Fruit fly (Drosophila melanogaster) whole organism, adult: Measurements from ENCODE around the gene Dph5.

Experiments used
- CG11617 ChIP-seq: fragments of 200-800 bp; sonication (Bioruptor generic); optimal IDR thresholded peaks from 2 replicates; lab custom pipeline; 2017; ENCODE audit warnings: mild to moderate bottlenecking, missing biosample characterization, missing genetic modification reagents, missing genetic modification characterization
- CG12768 ChIP-seq: fragments of 200-800 bp; sonication (Bioruptor generic); optimal IDR thresholded peaks from 2 replicates; lab custom pipeline; 2017; ENCODE audit warnings: missing biosample characterization, missing genetic modification characterization, mild to moderate bottlenecking, moderate library complexity, missing genetic modification reagents
- CG14711 ChIP-seq: fragments of 200-800 bp; sonication (Bioruptor generic); optimal IDR thresholded peaks from 2 replicates; lab custom pipeline; 2018; ENCODE audit warnings: missing biosample characterization, mild to moderate bottlenecking, missing genetic modification characterization, moderate library complexity
- CG1620 ChIP-seq: fragments of 200-800 bp; sonication (Bioruptor generic); optimal IDR thresholded peaks from 2 replicates; lab custom pipeline; 2016; ENCODE audit warnings: missing biosample characterization, missing genetic modification characterization
- CG33017 ChIP-seq: fragments of 200-800 bp; sonication (Bioruptor generic); optimal IDR thresholded peaks from 2 replicates; lab custom pipeline; 2018; ENCODE audit warnings: missing biosample characterization, mild to moderate bottlenecking, missing genetic modification characterization, moderate library complexity
- CG5204 ChIP-seq: fragments of 200-800 bp; sonication (Bioruptor generic); optimal IDR thresholded peaks from 2 replicates; lab custom pipeline; 2016; ENCODE audit warnings: missing biosample characterization, missing genetic modification characterization
- CG7045 ChIP-seq: fragments of 200-800 bp; sonication (Bioruptor generic); optimal IDR thresholded peaks from 2 replicates; lab custom pipeline; 2017; ENCODE audit warnings: missing biosample characterization, mild to moderate bottlenecking, missing genetic modification characterization
- CG7101 ChIP-seq: fragments of 200-800 bp; sonication (Bioruptor generic); optimal IDR thresholded peaks from 2 replicates; lab custom pipeline; 2018; ENCODE audit warnings: missing biosample characterization, mild to moderate bottlenecking, missing genetic modification characterization, moderate library complexity
- Clk ChIP-seq: fragments of 200-800 bp; sonication (Bioruptor generic); optimal IDR thresholded peaks from 2 replicates; lab custom pipeline; 2017; ENCODE audit warnings: missing biosample characterization, missing genetic modification characterization
- Crg-1 ChIP-seq: fragments of 200-800 bp; sonication (Bioruptor generic); optimal IDR thresholded peaks from 2 replicates; lab custom pipeline; 2016; ENCODE audit warnings: missing biosample characterization, missing genetic modification characterization
- Hr96 ChIP-seq: fragments of 200-800 bp; sonication (Bioruptor generic); optimal IDR thresholded peaks from 2 replicates; lab custom pipeline; 2016; ENCODE audit warnings: missing biosample characterization, missing genetic modification characterization
- Mnt ChIP-seq: fragments of 200-800 bp; sonication (Bioruptor generic); optimal IDR thresholded peaks from 2 replicates; lab custom pipeline; 2016; ENCODE audit warnings: missing biosample characterization, mild to moderate bottlenecking, missing genetic modification characterization
- bab1 ChIP-seq: fragments of 200-800 bp; sonication (Bioruptor generic); optimal IDR thresholded peaks from 3 replicates; lab custom pipeline; 2019; ENCODE audit warnings: missing biosample characterization, mild to moderate bottlenecking, missing genetic modification characterization, moderate library complexity
- cic ChIP-seq: fragments of 200-800 bp; sonication (Bioruptor generic); optimal IDR thresholded peaks from 2 replicates; lab custom pipeline; 2017; ENCODE audit warnings: missing biosample characterization, mild to moderate bottlenecking, missing genetic modification characterization, moderate library complexity
- cnc ChIP-seq, 2 experiments: fragments of >200 bp; optimal IDR thresholded peaks; 2 replicates each; lab custom pipeline; 2017
- kay ChIP-seq: fragments of 200-800 bp; sonication (Bioruptor generic); peaks from one replicate; lab custom pipeline; 2016; ENCODE audit warnings: missing biosample characterization, missing genetic modification characterization, borderline replicate concordance
- ovo ChIP-seq: fragments of 200-800 bp; sonication (Bioruptor generic); optimal IDR thresholded peaks from 2 replicates; lab custom pipeline; 2016; ENCODE audit warnings: missing biosample characterization, missing genetic modification characterization
- pad ChIP-seq: fragments of 200-800 bp; sonication (Bioruptor generic); optimal IDR thresholded peaks from 3 replicates; lab custom pipeline; 2017; ENCODE audit warnings: missing biosample characterization, missing genetic modification characterization, mild to moderate bottlenecking, moderate library complexity, missing genetic modification reagents
- tj ChIP-seq: fragments of 200-800 bp; sonication (Bioruptor generic); optimal IDR thresholded peaks from 3 replicates; lab custom pipeline; 2017; ENCODE audit warnings: missing biosample characterization, mild to moderate bottlenecking, missing genetic modification characterization, moderate library complexity
- toe ChIP-seq: fragments of 200-800 bp; sonication (Bioruptor generic); optimal IDR thresholded peaks from 2 replicates; lab custom pipeline; 2016; ENCODE audit warnings: missing biosample characterization, missing genetic modification characterization

The Dph5 gene

dm6 chr3R:22562502-22562901, 20.5 kb downstream of the Dph5 start, which contains the start of gene sit:
Gene sit, minus strand, starts transcription at chr3R:22562572.
- no peak for TF ChIP-seq ovo
- TF ChIP-seq pad, result no peak
- TF ChIP-seq tj (GFP tag; lab: Kevin White, UChicago), result no peak
- no peak for TF ChIP-seq CG33017
- no peak for TF ChIP-seq toe (GFP tag; lab: Kevin White, UChicago)
- TF ChIP-seq Hr96 (GFP tag; lab: Kevin White, UChicago), result no peak
- no peak for TF ChIP-seq CG12768 (GFP tag; lab: Kevin White, UChicago)
- no peak for TF ChIP-seq Crg-1 (GFP tag; lab: Kevin White, UChicago)
- no peak for TF ChIP-seq CG11617 (GFP tag; lab: Kevin White, UChicago)
- no peak for TF ChIP-seq Clk (GFP tag; lab: Kevin White, UChicago)

dm6 chr3R:22560224-22560623, 22.8 kb downstream of the Dph5 start:
- no peak for TF ChIP-seq toe (GFP tag; lab: Kevin White, UChicago)
- TF ChIP-seq CG33017, result no peak
- no peak for TF ChIP-seq CG1620 (GFP tag; lab: Kevin White, UChicago)
- no peak for TF ChIP-seq Crg-1 (GFP tag; lab: Kevin White, UChicago)
- no peak for TF ChIP-seq CG14711 (tag; lab: Kevin White, UChicago)
- TF ChIP-seq Mnt (GFP tag; lab: Kevin White, UChicago), result no peak
- no peak for TF ChIP-seq cic (GFP tag; lab: Kevin White, UChicago)
- no peak for TF ChIP-seq CG12768 (GFP tag; lab: Kevin White, UChicago)
- no peak for TF ChIP-seq tj (GFP tag; lab: Kevin White, UChicago)
- no peak for TF ChIP-seq CG7045 (GFP tag; lab: Kevin White, UChicago)
- TF ChIP-seq Hr96 (GFP tag; lab: Kevin White, UChicago), result no peak
- TF ChIP-seq pad, result no peak
- no peak for TF ChIP-seq Clk (GFP tag; lab: Kevin White, UChicago)
- TF ChIP-seq CG11617 (GFP tag; lab: Kevin White, UChicago), result no peak
- TF ChIP-seq CG7101 (tag; lab: Kevin White, UChicago), result no peak
- no peak for TF ChIP-seq bab1
- TF ChIP-seq kay, result no peak
- TF ChIP-seq CG5204 (GFP tag; lab: Kevin White, UChicago), result no peak
- no peak for TF ChIP-seq cnc (optimal IDR thresholded peaks at IDR 0.05; lab: Kevin White, UChicago)
- TF ChIP-seq ovo, result no peak

- no peak for TF ChIP-seq CG12768 (GFP tag; lab: Kevin White, UChicago)
- TF ChIP-seq tj (GFP tag; lab: Kevin White, UChicago), result no peak
- TF ChIP-seq CG5204 (GFP tag; lab: Kevin White, UChicago), result no peak
- no peak for TF ChIP-seq CG7101 (tag; lab: Kevin White, UChicago)
- TF ChIP-seq CG11617 (GFP tag; lab: Kevin White, UChicago), result no peak
- no peak for TF ChIP-seq pad
- TF ChIP-seq Crg-1 (GFP tag; lab: Kevin White, UChicago), result no peak
Measured at dm6 chr3R:22558398-22558797, 24.6 kb downstream of the Dph5 start.

- no peak for TF ChIP-seq CG5204 (GFP tag; lab: Kevin White, UChicago)
- no peak for TF ChIP-seq tj (GFP tag; lab: Kevin White, UChicago)
- no peak for TF ChIP-seq pad
Measured at dm6 chr3R:22557100-22557741, 25.8 kb downstream of the Dph5 start.

dm6 chr3R:22552686-22553085, 30.3 kb downstream of the Dph5 start:
- TF ChIP-seq Mnt (GFP tag; lab: Kevin White, UChicago), result no peak
- TF ChIP-seq tj (GFP tag; lab: Kevin White, UChicago), result peak; percentile 98

- TF ChIP-seq tj (GFP tag; lab: Kevin White, UChicago) (peak; percentile 87), bab1 (no peak), CG33017 (no peak)
Measured at dm6 chr3R:22550306-22550812, 32.7 kb downstream of the Dph5 start, which contains the start of gene bond. Gene bond, plus strand, starts transcription at chr3R:22550680.

- peak; percentile 52 for TF ChIP-seq CG11617 (GFP tag; lab: Kevin White, UChicago)
- peak; percentile 60 for TF ChIP-seq bab1
- peak; percentile 36 for TF ChIP-seq CG1620 (GFP tag; lab: Kevin White, UChicago)
- no peak for TF ChIP-seq CG33017
- TF ChIP-seq CG7045 (GFP tag; lab: Kevin White, UChicago), result peak; percentile 26
- TF ChIP-seq cnc (optimal IDR thresholded peaks at IDR 0.05; lab: Kevin White, UChicago), result no peak
- TF ChIP-seq CG7101 (tag; lab: Kevin White, UChicago), result no peak
- TF ChIP-seq Hr96 (GFP tag; lab: Kevin White, UChicago), result peak; percentile 48
- peak; percentile 33 for TF ChIP-seq cic (GFP tag; lab: Kevin White, UChicago)
- peak; percentile 17 for TF ChIP-seq CG12768 (GFP tag; lab: Kevin White, UChicago)
- TF ChIP-seq CG5204 (GFP tag; lab: Kevin White, UChicago), result no peak
- peak; percentile 56 for TF ChIP-seq ovo
- TF ChIP-seq Mnt (GFP tag; lab: Kevin White, UChicago), result peak; percentile 76
- peak; percentile 50 for TF ChIP-seq tj (GFP tag; lab: Kevin White, UChicago)
- no peak for TF ChIP-seq Clk (GFP tag; lab: Kevin White, UChicago)
Measured at dm6 chr3R:22547585-22548022, 35.4 kb downstream of the Dph5 start, which contains the start of gene AdipoR. Gene AdipoR, minus strand, starts transcription at chr3R:22547846.
